Worm (Caenorhabditis elegans) whole organism, young adult: ENCODE data around the gene epac-1.
A peak's percentile ranks its signal among the peaks of the same experiment; 100 is the strongest.

Experiments
- B0035.1 ChIP-seq: sonication (generic microtip); optimal IDR thresholded peaks from 2 replicates; lab custom pipeline; 2016; ENCODE audit warnings: missing genetic modification characterization, mild to moderate bottlenecking, missing compliant biosample characterization, missing genotype, missing genetic modification reagents
- B0261.1 ChIP-seq: sonication (generic microtip); optimal IDR thresholded peaks from 2 replicates; lab custom pipeline; 2016; ENCODE audit warnings: mild to moderate bottlenecking, missing genetic modification characterization, moderate library complexity, missing compliant biosample characterization
- D2030.7 ChIP-seq: fragments of 200-800 bp; sonication (Bioruptor generic); IDR thresholded peaks from 2 replicates; pipeline ENCODE4 v1.3.6; 2022; ENCODE audit warnings: missing genetic modification reagents, missing genetic modification characterization, missing compliant biosample characterization
- F10E7.11 ChIP-seq: sonication (generic microtip); optimal IDR thresholded peaks from 2 replicates; lab custom pipeline; 2017; ENCODE audit warnings: mild to moderate bottlenecking, missing genetic modification characterization, moderate library complexity, missing compliant biosample characterization
- F49E8.2 ChIP-seq: sonication (generic microtip); optimal IDR thresholded peaks from 3 replicates; lab custom pipeline; 2017; ENCODE audit warnings: missing genetic modification characterization, mild to moderate bottlenecking, missing compliant biosample characterization, antibody characterized with exemption, moderate library complexity; ENCODE audit not compliant: insufficient read depth
- K11D2.4 ChIP-seq: fragments of 200-800 bp; sonication (Bioruptor generic); IDR thresholded peaks from 2 replicates; pipeline ENCODE4 v1.3.6; 2022; ENCODE audit warnings: missing genetic modification reagents, missing genetic modification characterization, missing compliant biosample characterization
- T07F8.4 ChIP-seq: sonication (generic microtip); optimal IDR thresholded peaks from 2 replicates; lab custom pipeline; 2016; ENCODE audit warnings: mild to moderate bottlenecking, missing genetic modification characterization, moderate library complexity, missing compliant biosample characterization
- ZK185.1 ChIP-seq: sonication (generic microtip); optimal IDR thresholded peaks from 2 replicates; lab custom pipeline; 2016; ENCODE audit warnings: mild to moderate bottlenecking, missing genetic modification characterization, missing compliant biosample characterization; ENCODE audit not compliant: poor library complexity, severe bottlenecking
- atf-7 ChIP-seq: sonication (generic microtip); optimal IDR thresholded peaks from 2 replicates; lab custom pipeline; 2017; ENCODE audit warnings: mild to moderate bottlenecking, missing genetic modification characterization, missing compliant biosample characterization
- attf-6 ChIP-seq: fragments of 200-800 bp; sonication (Bioruptor generic); IDR thresholded peaks from 2 replicates; pipeline ENCODE4 v1.3.6; 2022; ENCODE audit warnings: missing genetic modification reagents, missing genetic modification characterization, missing compliant biosample characterization
- bed-1 ChIP-seq: fragments of 200-800 bp; sonication (Bioruptor generic); IDR thresholded peaks from 2 replicates; pipeline ENCODE4 v1.3.6; 2022; ENCODE audit warnings: missing genetic modification reagents, missing genetic modification characterization, missing compliant biosample characterization
- ccch-3 ChIP-seq: fragments of 200-800 bp; sonication (Bioruptor generic); optimal IDR thresholded peaks from 2 replicates; lab custom pipeline; 2018; ENCODE audit warnings: mild to moderate bottlenecking, missing genetic modification characterization, missing compliant biosample characterization
- cebp-1 ChIP-seq, 2 experiments: fragments of 200-800 bp in 1 of 2; sonication (Bioruptor generic) in 1 of 2; sonication (generic microtip) in 1 of 2; IDR thresholded peaks in 1 of 2; optimal IDR thresholded peaks in 1 of 2; 2 replicates each; pipeline versions ENCODE4 v1.3.6 to Lab custom; 2017 to 2022; ENCODE audit warnings: missing compliant biosample characterization in 2 of 2, missing genetic modification characterization in 2 of 2, mild to moderate bottlenecking in 1 of 2, missing genetic modification reagents in 1 of 2, moderate library complexity in 1 of 2
- ceh-27 ChIP-seq: fragments of 200-800 bp; sonication (Bioruptor generic); optimal IDR thresholded peaks from 2 replicates; lab custom pipeline; 2018; ENCODE audit warnings: mild to moderate bottlenecking, missing genetic modification characterization, moderate library complexity, missing compliant biosample characterization
- ceh-58 ChIP-seq: fragments of 200-800 bp; sonication (Bioruptor generic); IDR thresholded peaks from 2 replicates; pipeline ENCODE4 v1.3.6; 2022; ENCODE audit warnings: missing genetic modification characterization, missing compliant biosample characterization
- ceh-91 ChIP-seq: fragments of 200-800 bp; sonication (Bioruptor generic); IDR thresholded peaks from 2 replicates; pipeline ENCODE4 v1.3.6; 2022; ENCODE audit warnings: missing genetic modification reagents, missing genetic modification characterization, missing compliant biosample characterization
- die-1 ChIP-seq: sonication (generic microtip); optimal IDR thresholded peaks from 2 replicates; lab custom pipeline; 2016; ENCODE audit warnings: missing genotype, mild to moderate bottlenecking, missing genetic modification characterization, missing compliant biosample characterization
- dpl-1 ChIP-seq: fragments of 150-350 bp; optimal IDR thresholded peaks from 2 replicates; lab custom pipeline; 2014; ENCODE audit warnings: missing biosample characterization, missing genetic modification reagents, missing genetic modification characterization
- efl-1 ChIP-seq: fragments of 150-350 bp; optimal IDR thresholded peaks from 2 replicates; lab custom pipeline; 2014; ENCODE audit warnings: missing biosample characterization, missing genetic modification reagents, missing genetic modification characterization
- egl-18 ChIP-seq: fragments of 200-800 bp; sonication (Bioruptor generic); IDR thresholded peaks from 2 replicates; pipeline ENCODE4 v1.3.6; 2022; ENCODE audit warnings: missing genetic modification reagents, missing genetic modification characterization, missing compliant biosample characterization
- egl-44 ChIP-seq: fragments of 200-800 bp; sonication (Bioruptor generic); IDR thresholded peaks from 2 replicates; pipeline ENCODE4 v1.3.6; 2022; ENCODE audit warnings: missing genetic modification reagents, missing genetic modification characterization, missing compliant biosample characterization
- ekl-4 ChIP-seq: fragments of 200-800 bp; sonication (Bioruptor generic); IDR thresholded peaks from 2 replicates; pipeline ENCODE4 v1.3.6; 2022; ENCODE audit warnings: missing genetic modification reagents, missing genetic modification characterization, missing compliant biosample characterization
- ets-4 ChIP-seq: fragments of 200-800 bp; sonication (Bioruptor generic); optimal IDR thresholded peaks from 2 replicates; lab custom pipeline; 2018; ENCODE audit warnings: mild to moderate bottlenecking, missing genetic modification characterization, missing compliant biosample characterization
- him-1 ChIP-seq: sonication (generic microtip); optimal IDR thresholded peaks from 2 replicates; lab custom pipeline; 2016; ENCODE audit warnings: missing genotype, missing genetic modification reagents, missing genetic modification characterization, missing compliant biosample characterization
- hrde-1 ChIP-seq: sonication (generic microtip); optimal IDR thresholded peaks from 2 replicates; lab custom pipeline; 2016; ENCODE audit warnings: missing genetic modification characterization, mild to moderate bottlenecking, missing compliant biosample characterization, moderate library complexity, missing genotype, missing genetic modification reagents, borderline replicate concordance
- hsf-1 ChIP-seq: fragments of 200-800 bp; sonication (Bioruptor generic); IDR thresholded peaks from 2 replicates; pipeline ENCODE4 v1.3.6; 2022; ENCODE audit warnings: missing genetic modification reagents, missing genetic modification characterization, missing compliant biosample characterization
- lin-54 ChIP-seq: fragments of 200-800 bp; sonication (Bioruptor generic); optimal IDR thresholded peaks from 2 replicates; lab custom pipeline; 2018; ENCODE audit warnings: mild to moderate bottlenecking, missing genetic modification characterization, missing compliant biosample characterization
- madf-3 ChIP-seq: fragments of 200-800 bp; sonication (Bioruptor generic); IDR thresholded peaks from 2 replicates; pipeline ENCODE4 v1.3.6; 2022; ENCODE audit warnings: missing genetic modification reagents, missing genetic modification characterization, missing compliant biosample characterization
- mcd-1 ChIP-seq: fragments of 200-800 bp; sonication (Bioruptor generic); IDR thresholded peaks from 2 replicates; pipeline ENCODE4 v1.3.6; 2022; ENCODE audit warnings: missing genetic modification reagents, missing genetic modification characterization, missing compliant biosample characterization
- mxl-1 ChIP-seq: sonication (generic microtip); optimal IDR thresholded peaks from 2 replicates; lab custom pipeline; 2016; ENCODE audit warnings: missing genetic modification characterization, missing compliant biosample characterization
- nfyb-1 ChIP-seq: fragments of 200-800 bp; sonication (Bioruptor generic); IDR thresholded peaks from 2 replicates; pipeline ENCODE4 v1.3.6; 2022; ENCODE audit warnings: missing genetic modification reagents, missing genetic modification characterization, missing compliant biosample characterization
- nhr-80 ChIP-seq: sonication (generic microtip); optimal IDR thresholded peaks from 2 replicates; lab custom pipeline; 2016; ENCODE audit warnings: missing genetic modification characterization, missing compliant biosample characterization
- rpc-1 ChIP-seq, 2 experiments: fragments of 150-350 bp in 1 of 2; sonication (generic microtip) in 1 of 2; optimal IDR thresholded peaks; 2 replicates each; lab custom pipeline; 2014 to 2018; ENCODE audit warnings: missing biosample characterization in 1 of 2, missing genetic modification characterization in 1 of 2, missing genetic modification reagents in 1 of 2, missing genotype in 1 of 2
- sdz-38 ChIP-seq: sonication (generic microtip); optimal IDR thresholded peaks from 2 replicates; lab custom pipeline; 2016; ENCODE audit warnings: missing genotype, missing genetic modification characterization, missing compliant biosample characterization
- snpc-1.1 ChIP-seq: sonication (generic microtip); optimal IDR thresholded peaks from 2 replicates; lab custom pipeline; 2017; ENCODE audit warnings: missing genetic modification characterization, mild to moderate bottlenecking, missing compliant biosample characterization, antibody characterized with exemption, moderate library complexity, missing genotype, missing genetic modification reagents; ENCODE audit not compliant: insufficient read depth
- somi-1 ChIP-seq: fragments of 200-800 bp; sonication (Bioruptor generic); optimal IDR thresholded peaks from 2 replicates; lab custom pipeline; 2018; ENCODE audit warnings: mild to moderate bottlenecking, missing genetic modification characterization, missing compliant biosample characterization
- tbx-9 ChIP-seq: sonication (generic microtip); optimal IDR thresholded peaks from 2 replicates; lab custom pipeline; 2016; ENCODE audit warnings: borderline replicate concordance, missing genetic modification characterization, inconsistent platforms, missing compliant biosample characterization
- tlf-1 ChIP-seq: fragments of 200-800 bp; sonication (Bioruptor generic); optimal IDR thresholded peaks from 2 replicates; lab custom pipeline; 2018; ENCODE audit warnings: mild to moderate bottlenecking, missing genetic modification characterization, missing compliant biosample characterization
- unc-62 ChIP-seq: fragments of 150-350 bp; optimal IDR thresholded peaks from 2 replicates; lab custom pipeline; 2014; ENCODE audit warnings: missing biosample characterization, missing genetic modification reagents, missing genetic modification characterization
- ztf-22 ChIP-seq: fragments of 200-800 bp; sonication (Bioruptor generic); optimal IDR thresholded peaks from 2 replicates; lab custom pipeline; 2018; ENCODE audit warnings: mild to moderate bottlenecking, missing genetic modification characterization, moderate library complexity, missing compliant biosample characterization
- ztf-6 ChIP-seq: fragments of 200-800 bp; sonication (Bioruptor generic); IDR thresholded peaks from 2 replicates; pipeline ENCODE4 v1.3.6; 2022; ENCODE audit warnings: missing genetic modification reagents, missing genetic modification characterization, missing compliant biosample characterization

The epac-1 gene

ce11 chrIII:10214540-10214979 lies 25.5 kb downstream of the epac-1 start (continued):
- peak; percentile 82 for TF ChIP-seq ekl-4 (GFP tag; lab: Robert Waterston, UW)
- peak; percentile 54 for TF ChIP-seq nhr-80 (tag; lab: Kevin White, UChicago)
- peak; percentile 2 for TF ChIP-seq die-1 (tag; lab: Kevin White, UChicago)
- TF ChIP-seq hsf-1 (GFP tag; lab: Robert Waterston, UW), result peak; percentile 58; the same call in 1 of the 2 replicates
- TF ChIP-seq lin-54 (GFP tag; lab: Kevin White, UChicago), result peak; percentile 73
- TF ChIP-seq rpc-1 (optimal IDR thresholded peaks at IDR 0.05; lab: Kevin White, UChicago), result no peak
- no peak for TF ChIP-seq rpc-1 (tag; optimal IDR thresholded peaks at IDR 0.05; lab: Kevin White, UChicago)
- TF ChIP-seq ztf-6 (GFP tag; lab: Robert Waterston, UW), result no peak
- peak; percentile 54; the same call in 1 of the 2 replicates for TF ChIP-seq cebp-1 (GFP tag; IDR thresholded peaks at IDR 0.05; lab: Robert Waterston, UW)
- TF ChIP-seq cebp-1 (tag; optimal IDR thresholded peaks at IDR 0.05; lab: Kevin White, UChicago), result peak; percentile 88
- TF ChIP-seq ets-4 (GFP tag; lab: Kevin White, UChicago), result peak; percentile 29
- no peak for TF ChIP-seq F49E8.2 (tag; lab: Kevin White, UChicago)
- TF ChIP-seq bed-1 (GFP tag; lab: Robert Waterston, UW), result no peak
- 0 out of 2 replicates have a peak, but pooled peaks have one; percentile 55 for TF ChIP-seq K11D2.4
- no peak for TF ChIP-seq unc-62 (GFP tag; lab: Kevin White, UChicago)
- TF ChIP-seq snpc-1.1 (tag; lab: Kevin White, UChicago), result peak; percentile 45
- peak; percentile 45 for TF ChIP-seq mxl-1
- peak; percentile 76 for TF ChIP-seq hrde-1 (tag; lab: Kevin White, UChicago)
- TF ChIP-seq atf-7 (tag; lab: Kevin White, UChicago), result peak; percentile 90
- TF ChIP-seq B0035.1, result peak; percentile 83
- TF ChIP-seq ceh-27 (GFP tag; lab: Kevin White, UChicago), result no peak
- peak; percentile 86 for TF ChIP-seq ZK185.1 (tag; lab: Kevin White, UChicago)
- TF ChIP-seq tlf-1, result peak; percentile 93
- peak; percentile 0 for TF ChIP-seq efl-1 (GFP tag; lab: Kevin White, UChicago)
- peak; percentile 59 for TF ChIP-seq mcd-1 (GFP tag; lab: Robert Waterston, UW)
- TF ChIP-seq madf-3 (GFP tag; lab: Robert Waterston, UW), result 0 out of 2 replicates have a peak, but pooled peaks have one; percentile 45
- 0 out of 2 replicates have a peak, but pooled peaks have one; percentile 6 for TF ChIP-seq ceh-58 (GFP tag; lab: Robert Waterston, UW)
- no peak for TF ChIP-seq dpl-1 (GFP tag; lab: Kevin White, UChicago)
- no peak for TF ChIP-seq ccch-3
- TF ChIP-seq D2030.7 (GFP tag; lab: Robert Waterston, UW), result 0 out of 2 replicates have a peak, but pooled peaks have one; percentile 29
- peak; percentile 89 for TF ChIP-seq nfyb-1 (GFP tag; lab: Robert Waterston, UW)
- TF ChIP-seq attf-6, result no peak
- TF ChIP-seq tbx-9, result no peak
- no peak for TF ChIP-seq ceh-91
- TF ChIP-seq F10E7.11 (tag; lab: Kevin White, UChicago), result peak; percentile 75
- TF ChIP-seq egl-18, result 0 out of 2 replicates have a peak, but pooled peaks have one; percentile 18
- TF ChIP-seq ztf-22 (GFP tag; lab: Kevin White, UChicago), result peak; percentile 77
- TF ChIP-seq sdz-38 (tag; lab: Kevin White, UChicago), result no peak
- TF ChIP-seq egl-44 (GFP tag; lab: Robert Waterston, UW), result no peak
- peak; percentile 73 for TF ChIP-seq somi-1
- no peak for TF ChIP-seq him-1
- TF ChIP-seq T07F8.4 (tag; lab: Kevin White, UChicago), result no peak
- TF ChIP-seq B0261.1 (tag; lab: Kevin White, UChicago), result peak; percentile 11
